Worm (Caenorhabditis elegans): ENCODE results near the gene C10A4.1.

C10A4.1 gene

DNA sequence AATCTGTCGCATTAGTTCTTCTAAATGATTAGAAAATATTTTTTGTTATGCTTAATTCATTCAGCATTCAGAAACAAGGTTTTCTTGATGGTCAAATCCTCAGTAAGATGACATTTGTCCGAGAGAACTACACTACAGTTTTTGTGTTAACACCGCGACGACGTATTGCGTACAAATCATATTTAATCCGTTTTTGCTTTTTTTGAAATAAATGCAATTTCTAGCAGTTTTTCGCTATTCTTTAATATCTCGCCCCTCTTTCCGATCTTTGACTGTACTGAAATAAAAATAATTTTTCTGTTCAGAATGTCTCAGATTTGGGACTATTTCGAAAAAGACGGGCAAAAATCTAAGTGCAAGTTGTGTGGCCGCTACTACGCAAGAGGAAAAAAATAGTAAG, at the start of gene C10A4.1:
C10A4.1 (plus strand) TSS at position 301 of the 400 bp plus-strand sequence.
- TF ChIP-seq nhr-25 (tag; optimal IDR thresholded peaks at IDR 0.05; ENCODE audit: borderline replicate concordance, insufficient read depth), result no peak
- TF ChIP-seq mdl-1 (tag; optimal IDR thresholded peaks at IDR 0.05), result no peak
- no peak for TF ChIP-seq lin-15B (tag; optimal IDR thresholded peaks at IDR 0.05)
- TF ChIP-seq nhr-41 (GFP tag; IDR thresholded peaks at IDR 0.05), result no peak
- no peak for TF ChIP-seq attf-4 (tag; optimal IDR thresholded peaks at IDR 0.05)
- no peak for TF ChIP-seq ceh-20 (GFP tag; IDR thresholded peaks at IDR 0.05)
- TF ChIP-seq lir-3 (tag; optimal IDR thresholded peaks at IDR 0.05), result no peak
- TF ChIP-seq T26A8.4 (GFP tag; IDR thresholded peaks at IDR 0.05), result no peak
- TF ChIP-seq nhr-102 (tag; optimal IDR thresholded peaks at IDR 0.05), result no peak
- TF ChIP-seq lin-13 (GFP tag; optimal IDR thresholded peaks at IDR 0.05), result no peak
- no peak for TF ChIP-seq daf-8 (GFP tag; IDR thresholded peaks at IDR 0.05)

DNA sequence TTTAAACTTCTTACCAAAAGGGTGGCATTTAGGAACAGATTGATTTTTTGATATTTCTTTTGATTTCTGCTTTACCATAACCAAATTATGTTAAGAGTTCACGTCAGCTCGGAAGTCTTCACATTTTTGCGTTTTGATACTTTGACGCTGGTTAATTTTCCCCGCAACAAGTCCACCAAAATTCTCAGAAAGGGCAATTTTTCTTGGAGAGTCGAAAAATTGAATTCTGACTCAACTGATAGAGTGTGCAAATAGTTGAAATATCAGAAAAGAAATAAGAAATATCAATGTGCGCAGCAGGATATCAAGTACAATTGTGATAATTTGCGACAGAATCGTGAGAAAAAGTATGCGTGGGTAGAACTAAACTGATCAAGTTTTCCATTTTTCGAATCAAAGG, 46.4 kb upstream of the C10A4.1 start:
- no peak for TF ChIP-seq nhr-76 (tag; optimal IDR thresholded peaks at IDR 0.05)
- no peak for TF ChIP-seq aly-2 (tag; optimal IDR thresholded peaks at IDR 0.05)
- no peak for TF ChIP-seq mdl-1 (tag; optimal IDR thresholded peaks at IDR 0.05)
- no peak for TF ChIP-seq ztf-7 (tag; optimal IDR thresholded peaks at IDR 0.05)
- no peak for TF ChIP-seq egl-27 (tag; optimal IDR thresholded peaks at IDR 0.05)
- no peak for TF ChIP-seq fkh-10 (GFP tag; optimal IDR thresholded peaks at IDR 0.05)
- TF ChIP-seq daf-12 (tag; optimal IDR thresholded peaks at IDR 0.05), result no peak
- TF ChIP-seq dmd-9 (GFP tag; IDR thresholded peaks at IDR 0.05), result no peak
- no peak for TF ChIP-seq lin-38 (GFP tag; IDR thresholded peaks at IDR 0.05)
- TF ChIP-seq hmg-1.1 (GFP tag; IDR thresholded peaks at IDR 0.05), result no peak
- no peak for TF ChIP-seq set-16 (GFP tag; IDR thresholded peaks at IDR 0.05)
- TF ChIP-seq ctbp-1 (GFP tag; IDR thresholded peaks at IDR 0.05), result no peak
- no peak for TF ChIP-seq spr-1 (tag; optimal IDR thresholded peaks at IDR 0.05)
- no peak for TF ChIP-seq R02D3.7 (tag; optimal IDR thresholded peaks at IDR 0.05)
- no peak for TF ChIP-seq unc-39 (tag; optimal IDR thresholded peaks at IDR 0.05)
- TF ChIP-seq dpl-1 (GFP tag; optimal IDR thresholded peaks at IDR 0.05), result no peak
- TF ChIP-seq nhr-25 (tag; optimal IDR thresholded peaks at IDR 0.05; ENCODE audit: borderline replicate concordance, insufficient read depth), result no peak

DNA sequence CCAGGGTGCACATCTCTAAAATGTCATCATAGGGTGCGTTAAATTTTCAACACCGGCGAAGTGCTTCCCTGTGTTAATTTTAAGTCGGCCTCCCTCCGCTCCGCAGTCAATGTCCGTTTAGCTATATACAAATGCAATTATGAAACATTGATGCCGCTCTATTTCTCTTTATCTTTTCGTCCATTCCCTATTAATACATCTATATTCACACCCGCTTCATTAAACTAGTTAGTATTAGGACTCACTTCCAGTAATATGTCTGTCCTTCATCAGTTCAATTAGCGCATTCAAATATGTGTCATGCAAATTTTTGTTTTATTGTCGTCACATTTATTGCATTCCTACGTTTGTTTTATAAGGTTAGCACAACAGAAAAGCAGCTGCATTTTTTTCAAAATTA, 44.2 kb upstream of the C10A4.1 start:
- TF ChIP-seq ceh-32 (tag; optimal IDR thresholded peaks at IDR 0.05; ENCODE audit: poor library complexity) (no peak), lin-38 (GFP tag; IDR thresholded peaks at IDR 0.05) (no peak), Y5F2A.4 (GFP tag; optimal IDR thresholded peaks at IDR 0.05) (no peak), set-16 (GFP tag; IDR thresholded peaks at IDR 0.05) (no peak), madf-5 (GFP tag; IDR thresholded peaks at IDR 0.05) (no peak), nhr-111 (GFP tag; optimal IDR thresholded peaks at IDR 0.05) (no peak), ceh-20 (GFP tag; IDR thresholded peaks at IDR 0.05) (no peak), lin-15B (tag; optimal IDR thresholded peaks at IDR 0.05) (no peak), ces-1 (GFP tag; optimal IDR thresholded peaks at IDR 0.05) (no peak), F44E2.7 (GFP tag; IDR thresholded peaks at IDR 0.05) (no peak), snpc-4 (tag; optimal IDR thresholded peaks at IDR 0.05) (no peak), nhr-11 (tag; optimal IDR thresholded peaks at IDR 0.05) (no peak), R02D3.7 (tag; optimal IDR thresholded peaks at IDR 0.05) (no peak), lir-3 (tag; optimal IDR thresholded peaks at IDR 0.05) (no peak), vab-7 (GFP tag; IDR thresholded peaks at IDR 0.05) (no peak), F26F4.8 (GFP tag; conservative IDR thresholded peaks at IDR 0.05) (no peak)

DNA sequence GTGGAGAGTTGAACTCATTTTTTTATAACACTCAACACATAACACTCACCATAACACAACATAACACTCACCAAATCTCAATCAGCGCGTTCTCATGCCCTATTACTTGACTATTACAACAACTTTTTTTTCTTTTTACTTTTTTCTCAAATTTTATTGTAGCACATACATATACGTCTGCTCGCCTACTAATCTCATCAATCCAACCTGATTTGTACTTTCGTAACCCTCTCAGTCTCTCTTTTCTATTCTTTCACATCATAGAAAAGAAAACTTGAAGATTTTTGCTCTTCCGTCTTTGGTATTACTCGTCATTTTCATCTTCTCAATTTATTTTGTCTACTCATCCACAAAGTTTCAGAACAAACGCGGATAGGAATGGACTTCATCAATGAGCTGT, 39.2 kb upstream of the C10A4.1 start, which contains the start of gene npr-8:
npr-8 (plus strand) TSS at position 362 of the 400 bp plus-strand sequence.
- TF ChIP-seq jun-1 (tag; optimal IDR thresholded peaks at IDR 0.05) (no peak), ces-1 (GFP tag; optimal IDR thresholded peaks at IDR 0.05) (peak; percentile 53), ceh-62 (tag; optimal IDR thresholded peaks at IDR 0.05) (no peak)
